Fruit fly (Drosophila melanogaster): Measurements from ENCODE around the gene CG5280.

CG5280 gene

dm6 chr3L:8978678-8979413 lies 11.2 kb downstream of the CG5280 start:
- TF ChIP-seq row (GFP tag; IDR thresholded peaks at IDR 0.05) = peak; percentile 49; the same call in 2 of the 3 replicates
- TF ChIP-seq CG11247 (GFP tag; IDR thresholded peaks at IDR 0.05) = no peak
- no peak for TF ChIP-seq CG15601 (tag; optimal IDR thresholded peaks at IDR 0.05)
- no peak for TF ChIP-seq inv (GFP tag; IDR thresholded peaks at IDR 0.05; ENCODE audit: partially characterized antibody)
- TF ChIP-seq CG2202 (tag; optimal IDR thresholded peaks at IDR 0.05) = no peak
- TF ChIP-seq CG7357 (GFP tag; IDR thresholded peaks at IDR 0.05) = 0 out of 3 replicates have a peak, but pooled peaks have one; percentile 13
- TF ChIP-seq CG11093 (GFP tag; IDR thresholded peaks at IDR 0.05) = 0 out of 3 replicates have a peak, but pooled peaks have one; percentile 14
- TF ChIP-seq CG1602 (GFP tag; optimal IDR thresholded peaks at IDR 0.05) = no peak
- TF ChIP-seq CG15696 (tag; optimal IDR thresholded peaks at IDR 0.05) = no peak
- peak; percentile 42; the same call in 1 of the 2 replicates for TF ChIP-seq CG14441 (GFP tag; IDR thresholded peaks at IDR 0.05)
- 0 out of 2 replicates have a peak, but pooled peaks have one; percentile 54 for TF ChIP-seq chm (GFP tag; IDR thresholded peaks at IDR 0.05)
- peak; percentile 19 for TF ChIP-seq CG15514 (GFP tag; optimal IDR thresholded peaks at IDR 0.05)
- TF ChIP-seq bcd (GFP tag; optimal IDR thresholded peaks at IDR 0.05) = no peak
- peak; percentile 72 for TF ChIP-seq Elba2 (GFP tag; optimal IDR thresholded peaks at IDR 0.05)
- no peak for TF ChIP-seq H2.0 (GFP tag; IDR thresholded peaks at IDR 0.05)
- TF ChIP-seq CG17568 (GFP tag; optimal IDR thresholded peaks at IDR 0.05) = no peak
- TF ChIP-seq oc (tag; optimal IDR thresholded peaks at IDR 0.05) = peak; percentile 49
- peak; percentile 48 for TF ChIP-seq CG6689 (GFP tag; IDR thresholded peaks at IDR 0.05)
- no peak for TF ChIP-seq zfh1 (GFP tag; IDR thresholded peaks at IDR 0.05)
- TF ChIP-seq PHDP (tag; optimal IDR thresholded peaks at IDR 0.05) = no peak
- peak in 1 of 2 experiments; percentile 34 for TF ChIP-seq dpn (GFP tag; optimal IDR thresholded peaks at IDR 0.05)
- 0 out of 2 replicates have a peak, but pooled peaks have one; percentile 16 for TF ChIP-seq CG4404 (GFP tag; IDR thresholded peaks at IDR 0.05)
- TF ChIP-seq HHEX (GFP tag; optimal IDR thresholded peaks at IDR 0.05) = no peak
- TF ChIP-seq wor (GFP tag; IDR thresholded peaks at IDR 0.05) = no peak
- no peak for TF ChIP-seq CG12219 (GFP tag; optimal IDR thresholded peaks at IDR 0.05)
- no peak for TF ChIP-seq E2f2 (GFP tag; IDR thresholded peaks at IDR 0.05)
- TF ChIP-seq jigr1 (GFP tag; IDR thresholded peaks at IDR 0.05) = no peak
- TF ChIP-seq CG33213 (GFP tag; optimal IDR thresholded peaks at IDR 0.05) = no peak
- peak; percentile 11; the same call in 1 of the 2 replicates for TF ChIP-seq Adf1 (GFP tag; IDR thresholded peaks at IDR 0.05)
- peak; percentile 2 for TF ChIP-seq Mes4 (GFP tag; optimal IDR thresholded peaks at IDR 0.05)
- no peak for TF ChIP-seq CG16815 (GFP tag; optimal IDR thresholded peaks at IDR 0.05)
- TF ChIP-seq Poxn (GFP tag; IDR thresholded peaks at IDR 0.05) = no peak
- TF ChIP-seq Blimp-1 (GFP tag; optimal IDR thresholded peaks at IDR 0.05) = peak; percentile 21
- peak; percentile 52 for TF ChIP-seq CG17359 (tag; optimal IDR thresholded peaks at IDR 0.05)
- no peak for TF ChIP-seq CG12659 (GFP tag; optimal IDR thresholded peaks at IDR 0.05)
- peak; percentile 51 for TF ChIP-seq CG2712 (tag; optimal IDR thresholded peaks at IDR 0.05)
- TF ChIP-seq CG10654 (GFP tag; optimal IDR thresholded peaks at IDR 0.05) = no peak
- peak; percentile 13 for TF ChIP-seq Max (GFP tag; optimal IDR thresholded peaks at IDR 0.05)
- TF ChIP-seq CG9817 (tag; optimal IDR thresholded peaks at IDR 0.05) = no peak
- TF ChIP-seq fd3F (GFP tag; optimal IDR thresholded peaks at IDR 0.05) = no peak
- TF ChIP-seq CG6254 (GFP tag; optimal IDR thresholded peaks at IDR 0.05) = no peak
- TF ChIP-seq en (GFP tag; optimal IDR thresholded peaks at IDR 0.05) = no peak
- no peak for TF ChIP-seq CG5180 (GFP tag; optimal IDR thresholded peaks at IDR 0.05)
- TF ChIP-seq CG6765 (GFP tag; optimal IDR thresholded peaks at IDR 0.05) = no peak
- peak; percentile 51 for TF ChIP-seq lmd (GFP tag; IDR thresholded peaks at IDR 0.05)
- TF ChIP-seq CG30403 (GFP tag; optimal IDR thresholded peaks at IDR 0.05) = peak; percentile 10
- 0 out of 3 replicates have a peak, but pooled peaks have one; percentile 39 for TF ChIP-seq gce (GFP tag; IDR thresholded peaks at IDR 0.05)
- TF ChIP-seq phol (tag; optimal IDR thresholded peaks at IDR 0.05) = peak; percentile 7
- peak; percentile 24; the same call in 1 of the 2 replicates for TF ChIP-seq vvl (GFP tag; IDR thresholded peaks at IDR 0.05)
